Worm (Caenorhabditis elegans) whole organism, early embryonic: ENCODE measurements around the gene cnt-1.

ENCODE experiments used
- B0310.2 ChIP-seq: sonication (generic microtip); optimal IDR thresholded peaks from 2 replicates; lab custom pipeline; 2016; ENCODE audit warnings: mild to moderate bottlenecking, missing genetic modification characterization, missing compliant biosample characterization
- F13C5.2 ChIP-seq: sonication (generic microtip); optimal IDR thresholded peaks from 2 replicates; lab custom pipeline; 2017; ENCODE audit warnings: mild to moderate bottlenecking, missing genetic modification characterization, inconsistent platforms, missing compliant biosample characterization
- aly-1 ChIP-seq: sonication (generic microtip); optimal IDR thresholded peaks from 2 replicates; lab custom pipeline; 2016; ENCODE audit warnings: missing genetic modification characterization, missing compliant biosample characterization
- ama-1 ChIP-seq: fragments of 150-350 bp; optimal IDR thresholded peaks from 2 replicates; lab custom pipeline; 2014
- ceh-13 ChIP-seq: fragments of 200-800 bp; sonication (Bioruptor generic); optimal IDR thresholded peaks from 2 replicates; lab custom pipeline; 2018; ENCODE audit warnings: mild to moderate bottlenecking, missing genetic modification characterization, missing compliant biosample characterization
- ceh-36 ChIP-seq: sonication (generic microtip); optimal IDR thresholded peaks from 2 replicates; lab custom pipeline; 2016; ENCODE audit warnings: missing genetic modification characterization, inconsistent platforms, missing compliant biosample characterization
- ets-7 ChIP-seq: sonication (generic microtip); optimal IDR thresholded peaks from 2 replicates; lab custom pipeline; 2016; ENCODE audit warnings: missing genotype, missing genetic modification characterization, missing compliant biosample characterization
- flt-1 ChIP-seq: fragments of 200-800 bp; sonication (Bioruptor generic); IDR thresholded peaks from 2 replicates; pipeline ENCODE4 v1.3.6; 2022; ENCODE audit warnings: missing genetic modification characterization, missing compliant biosample characterization
- hmbx-1 ChIP-seq: sonication (generic microtip); optimal IDR thresholded peaks from 2 replicates; lab custom pipeline; 2016; ENCODE audit warnings: mild to moderate bottlenecking, missing genetic modification characterization, missing compliant biosample characterization
- hmg-4 ChIP-seq: fragments of 200-800 bp; sonication (Bioruptor generic); optimal IDR thresholded peaks from 2 replicates; lab custom pipeline; 2018; ENCODE audit warnings: mild to moderate bottlenecking, missing genetic modification characterization, missing compliant biosample characterization
- hnd-1 ChIP-seq: sonication (generic microtip); optimal IDR thresholded peaks from 2 replicates; lab custom pipeline; 2016; ENCODE audit warnings: missing genetic modification characterization, missing compliant biosample characterization
- pes-1 ChIP-seq: fragments of 200-800 bp; sonication (Bioruptor generic); IDR thresholded peaks from 2 replicates; pipeline ENCODE4 v1.3.6; 2022; ENCODE audit warnings: missing genetic modification reagents, missing genetic modification characterization, missing compliant biosample characterization
- scrt-1 ChIP-seq: fragments of 200-800 bp; sonication (Bioruptor generic); IDR thresholded peaks from 2 replicates; pipeline ENCODE4 v1.3.6; 2022; ENCODE audit warnings: missing genetic modification characterization, missing compliant biosample characterization
- sea-1 ChIP-seq: fragments of 200-800 bp; sonication (Bioruptor generic); conservative IDR thresholded peaks from 2 replicates; pipeline ENCODE4 v1.3.6; 2022; ENCODE audit warnings: missing genetic modification characterization, missing compliant biosample characterization
- tbx-11 ChIP-seq: fragments of 200-800 bp; sonication (Bioruptor generic); IDR thresholded peaks from 2 replicates; pipeline ENCODE4 v1.3.6; 2022; ENCODE audit warnings: missing genetic modification characterization, missing compliant biosample characterization
- tbx-37 ChIP-seq: fragments of 200-800 bp; sonication (Bioruptor generic); conservative IDR thresholded peaks from 2 replicates; pipeline ENCODE4 v1.3.6; 2022; ENCODE audit warnings: missing genetic modification reagents, missing genetic modification characterization, missing compliant biosample characterization
- tra-4 ChIP-seq: sonication (generic microtip); optimal IDR thresholded peaks from 2 replicates; lab custom pipeline; 2017; ENCODE audit warnings: missing genetic modification characterization, missing compliant biosample characterization

cnt-1 gene

DNA sequence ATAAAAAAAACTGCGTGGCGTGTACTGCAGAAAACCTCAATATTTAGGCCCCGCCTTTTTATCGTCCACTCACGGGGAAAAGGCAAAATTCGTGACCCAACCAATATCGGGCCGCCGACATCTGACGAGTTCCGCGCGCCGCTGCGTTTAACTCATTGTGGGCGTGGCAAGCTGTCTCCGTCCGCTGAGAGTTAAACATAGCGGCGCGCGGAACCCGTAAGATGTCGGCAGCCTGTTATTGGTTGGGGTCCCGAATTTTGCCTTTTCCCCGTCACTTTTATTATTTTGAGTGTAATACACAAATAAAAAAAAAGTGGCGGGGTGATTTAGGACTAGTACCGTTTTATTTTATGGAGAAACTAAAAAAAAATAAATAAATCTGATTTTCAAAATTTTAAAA, 12.3 kb downstream of the cnt-1 start:
- TF ChIP-seq hmbx-1 (tag; lab: Kevin White, UChicago) (no peak), tra-4 (tag; lab: Kevin White, UChicago) (no peak), tbx-11 (no peak), sea-1 (peak; percentile 46; the same call in 1 of the 2 replicates)

DNA sequence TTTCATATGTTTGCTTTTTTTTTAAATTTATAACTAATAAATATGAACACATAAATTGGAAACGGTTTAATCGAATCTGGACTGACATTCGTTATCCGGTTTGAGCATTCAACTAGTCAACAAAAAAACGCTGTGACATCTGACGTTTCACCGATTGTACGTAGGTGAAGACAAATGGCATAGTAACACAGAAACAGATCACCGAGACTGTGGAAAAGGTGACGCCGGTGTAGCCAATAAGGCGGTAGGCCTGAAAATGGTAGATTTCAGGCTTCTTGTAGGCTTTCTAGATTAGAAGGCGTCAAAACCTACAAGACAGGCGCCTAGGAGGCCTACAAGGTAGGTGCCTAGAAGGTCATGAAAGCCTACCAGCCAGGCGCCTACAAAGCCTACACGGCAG, 17.4 kb downstream of the cnt-1 start:
- no peak for TF ChIP-seq tra-4 (tag; lab: Kevin White, UChicago)

DNA sequence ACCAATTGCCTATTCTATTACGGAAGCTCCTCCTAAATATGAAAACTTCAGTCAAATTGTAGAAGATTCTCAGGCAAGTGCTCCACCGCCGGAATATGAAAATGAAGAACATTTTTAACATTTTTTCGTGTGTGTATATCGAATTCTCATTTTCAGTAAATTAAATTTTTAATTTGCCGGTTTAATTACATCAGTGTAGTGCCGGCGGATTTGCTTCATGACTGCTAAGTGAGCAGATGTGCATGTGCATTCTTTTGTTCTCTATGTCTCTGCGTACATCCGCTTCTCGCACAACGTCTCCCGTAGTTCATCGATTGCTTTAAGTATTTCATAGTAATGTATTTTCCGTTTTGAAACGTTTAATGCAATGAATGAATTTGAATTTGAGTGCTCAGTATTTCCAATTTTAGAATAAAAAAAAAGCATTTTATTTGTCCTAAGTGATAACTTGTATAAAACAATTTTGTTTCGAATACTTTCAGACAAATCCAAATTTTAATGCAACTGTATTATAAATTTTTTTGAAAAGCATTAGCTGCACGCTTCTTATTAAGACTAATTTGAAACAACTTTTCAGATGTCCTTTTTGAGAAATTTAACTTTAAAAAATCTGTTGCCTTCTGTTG, 21.1 kb downstream of the cnt-1 start, which contains the start of gene Y17G7B.22:
Gene Y17G7B.22 (plus strand): TSS at position 576 of the 626 bp plus-strand sequence.
- no peak for TF ChIP-seq ets-7 (tag; lab: Kevin White, UChicago)
- TF ChIP-seq aly-1 (tag; lab: Kevin White, UChicago), result no peak
- TF ChIP-seq tra-4 (tag; lab: Kevin White, UChicago), result no peak
- TF ChIP-seq tbx-37 (GFP tag; lab: Robert Waterston, UW), result no peak
- no peak for TF ChIP-seq sea-1
- no peak for TF ChIP-seq pes-1 (GFP tag; lab: Robert Waterston, UW)
- TF ChIP-seq hmbx-1 (tag; lab: Kevin White, UChicago), result no peak
- no peak for TF ChIP-seq flt-1 (GFP tag; lab: Robert Waterston, UW)
- TF ChIP-seq ama-1, result no peak

DNA sequence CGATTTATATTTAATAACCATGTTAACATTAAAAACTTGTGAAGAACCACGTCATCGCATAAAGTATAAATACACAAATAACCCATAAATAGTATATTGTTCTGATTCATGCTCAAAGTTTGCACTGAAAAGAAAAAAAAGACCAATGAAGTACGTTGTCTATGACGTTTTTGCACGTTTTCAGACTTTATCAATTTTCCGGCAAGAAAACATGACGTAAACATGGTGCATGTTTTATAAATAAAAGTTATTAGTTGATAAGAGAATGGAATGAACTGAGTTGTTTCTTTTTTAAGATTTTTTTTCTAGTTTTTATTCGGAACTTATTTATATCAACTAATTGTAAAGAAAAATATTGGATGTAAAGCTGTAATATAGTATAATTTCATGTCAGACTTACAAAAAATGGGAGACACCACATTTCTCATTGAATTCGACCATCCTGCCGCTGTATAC, 24.0 kb downstream of the cnt-1 start, which contains the start of gene arrd-8:
Gene arrd-8 (plus strand): TSS at position 406 of the 456 bp plus-strand sequence.
- TF ChIP-seq hmg-4 (GFP tag; lab: Kevin White, UChicago), result no peak
- TF ChIP-seq ceh-13, result no peak
- no peak for TF ChIP-seq sea-1
- no peak for TF ChIP-seq tra-4 (tag; lab: Kevin White, UChicago)
- TF ChIP-seq tbx-11, result no peak
- no peak for TF ChIP-seq ceh-36 (tag; lab: Kevin White, UChicago)
- TF ChIP-seq hmbx-1 (tag; lab: Kevin White, UChicago), result no peak
- no peak for TF ChIP-seq aly-1 (tag; lab: Kevin White, UChicago)
- no peak for TF ChIP-seq B0310.2 (tag; lab: Kevin White, UChicago)
- TF ChIP-seq pes-1 (GFP tag; lab: Robert Waterston, UW), result no peak
- no peak for TF ChIP-seq F13C5.2
- TF ChIP-seq hnd-1 (tag; lab: Kevin White, UChicago), result no peak
- no peak for TF ChIP-seq tbx-37 (GFP tag; lab: Robert Waterston, UW)
- no peak for TF ChIP-seq ama-1

DNA sequence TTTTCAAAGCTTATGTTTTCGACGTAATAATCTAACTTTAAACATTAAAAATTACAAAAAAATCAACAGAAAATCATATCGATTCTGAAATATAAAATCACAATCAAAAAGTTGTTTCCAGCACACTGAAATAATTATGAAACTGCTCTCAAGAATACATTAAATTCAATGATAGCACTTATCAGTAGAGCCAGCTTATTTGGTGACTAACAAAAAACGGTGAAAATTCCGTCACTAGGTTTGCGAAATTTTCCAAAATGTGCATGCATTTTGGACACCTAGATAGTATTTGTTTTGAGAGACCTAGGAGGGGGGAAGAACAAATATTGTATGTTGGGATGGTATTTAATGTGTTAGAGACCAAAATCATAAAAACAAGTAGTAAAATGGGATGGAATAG, 25.6 kb downstream of the cnt-1 start:
- TF ChIP-seq sea-1 (no peak), aly-1 (tag; lab: Kevin White, UChicago) (no peak), ama-1 (no peak), flt-1 (GFP tag; lab: Robert Waterston, UW) (no peak), B0310.2 (tag; lab: Kevin White, UChicago) (no peak), tra-4 (tag; lab: Kevin White, UChicago) (no peak), F13C5.2 (no peak), ceh-13 (no peak), pes-1 (GFP tag; lab: Robert Waterston, UW) (no peak), hmg-4 (GFP tag; lab: Kevin White, UChicago) (no peak)

DNA sequence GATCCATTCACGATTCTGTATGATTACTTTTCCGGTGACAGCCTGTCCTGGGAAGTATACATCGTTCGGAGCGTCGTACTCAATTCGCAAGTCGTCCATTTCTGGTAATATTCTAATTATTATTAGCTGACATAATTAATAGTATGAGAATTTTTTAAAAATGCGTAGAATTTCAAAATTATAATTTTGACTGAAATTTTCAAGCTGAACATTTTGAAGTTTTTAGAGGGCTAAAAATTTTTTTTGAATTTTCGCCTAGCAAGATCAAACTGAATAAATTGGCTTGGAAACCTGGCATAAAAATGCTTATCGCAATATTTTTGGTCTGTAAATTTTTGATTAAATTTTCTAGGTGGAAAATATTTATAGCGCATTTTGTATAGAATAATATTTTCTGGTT, 26.1 kb downstream of the cnt-1 start, which contains the start of gene arrd-7:
Gene arrd-7 (minus strand): TSS at position 101 of the 400 bp plus-strand sequence.
- TF ChIP-seq hmg-4 (GFP tag; lab: Kevin White, UChicago) (no peak), hnd-1 (tag; lab: Kevin White, UChicago) (no peak), scrt-1 (GFP tag; lab: Robert Waterston, UW) (no peak), aly-1 (tag; lab: Kevin White, UChicago) (no peak), flt-1 (GFP tag; lab: Robert Waterston, UW) (no peak)

DNA sequence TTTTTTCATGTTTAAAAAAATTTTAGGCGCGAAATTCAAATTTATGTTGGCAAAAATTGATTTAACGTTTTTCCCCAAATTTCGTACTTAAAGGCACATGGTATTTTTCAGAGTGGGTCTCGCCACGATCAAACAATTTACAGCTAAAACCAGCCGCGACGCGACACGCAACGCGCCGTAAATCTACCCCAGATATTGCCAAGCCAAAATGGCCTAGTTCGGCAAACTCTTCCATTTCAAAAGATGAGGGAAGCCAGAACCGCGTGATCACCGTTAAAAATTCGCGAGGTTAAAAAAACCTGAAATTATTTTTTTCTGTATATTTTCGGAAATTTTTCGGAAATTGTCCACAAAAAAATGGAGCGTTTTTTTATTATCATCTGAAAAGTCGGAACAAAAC, 28.8 kb downstream of the cnt-1 start:
- TF ChIP-seq flt-1 (GFP tag; lab: Robert Waterston, UW) (no peak), ceh-36 (tag; lab: Kevin White, UChicago) (no peak), ceh-13 (no peak), B0310.2 (tag; lab: Kevin White, UChicago) (no peak), ets-7 (tag; lab: Kevin White, UChicago) (no peak)

DNA sequence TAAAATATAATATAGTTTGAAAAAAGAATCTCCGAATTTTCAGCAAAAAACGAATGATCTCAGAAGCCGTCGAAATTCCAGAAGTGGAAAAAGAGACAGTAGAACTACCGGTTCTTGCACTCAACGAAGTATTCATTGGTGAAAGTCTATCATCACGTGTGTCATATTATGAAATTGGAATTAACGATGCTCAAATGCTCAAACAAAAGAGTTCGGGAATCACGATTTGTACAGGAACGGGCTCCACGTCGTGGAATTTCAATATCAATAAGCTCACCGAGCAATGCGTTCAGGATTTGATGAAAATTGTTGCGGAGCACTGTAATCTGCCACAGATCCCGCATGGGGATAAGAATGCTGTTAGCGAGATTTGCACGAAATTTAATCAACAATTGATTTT, 30.4 kb downstream of the cnt-1 start:
- TF ChIP-seq tbx-11 (no peak), ceh-36 (tag; lab: Kevin White, UChicago) (no peak), flt-1 (GFP tag; lab: Robert Waterston, UW) (no peak), ama-1 (no peak), pes-1 (GFP tag; lab: Robert Waterston, UW) (no peak), tbx-37 (GFP tag; lab: Robert Waterston, UW) (no peak), sea-1 (no peak), scrt-1 (GFP tag; lab: Robert Waterston, UW) (no peak), B0310.2 (tag; lab: Kevin White, UChicago) (no peak), aly-1 (tag; lab: Kevin White, UChicago) (no peak), ceh-13 (no peak), hmbx-1 (tag; lab: Kevin White, UChicago) (no peak), F13C5.2 (no peak), hmg-4 (GFP tag; lab: Kevin White, UChicago) (no peak), hnd-1 (tag; lab: Kevin White, UChicago) (no peak), tra-4 (tag; lab: Kevin White, UChicago) (no peak), ets-7 (tag; lab: Kevin White, UChicago) (no peak)
